Worm (Caenorhabditis elegans) whole organism, young adult: Measurements from ENCODE around the gene E04F6.9.

Source experiments
- bed-1 ChIP-seq: fragments of 200-800 bp; sonication (Bioruptor generic); IDR thresholded peaks from 2 replicates; pipeline ENCODE4 v1.3.6; 2022; ENCODE audit warnings: missing genetic modification reagents, missing genetic modification characterization, missing compliant biosample characterization
- ceh-40 ChIP-seq: fragments of 200-800 bp; sonication (Bioruptor generic); IDR thresholded peaks from 2 replicates; pipeline ENCODE4 v1.3.6; 2022; ENCODE audit warnings: missing genetic modification characterization, missing compliant biosample characterization
- ekl-4 ChIP-seq: fragments of 200-800 bp; sonication (Bioruptor generic); IDR thresholded peaks from 2 replicates; pipeline ENCODE4 v1.3.6; 2022; ENCODE audit warnings: missing genetic modification reagents, missing genetic modification characterization, missing compliant biosample characterization
- nhr-27 ChIP-seq: fragments of 200-800 bp; sonication (Bioruptor generic); optimal IDR thresholded peaks from 2 replicates; lab custom pipeline; 2018; ENCODE audit warnings: mild to moderate bottlenecking, missing genetic modification characterization, moderate library complexity, missing compliant biosample characterization
- unc-62 ChIP-seq: fragments of 150-350 bp; optimal IDR thresholded peaks from 2 replicates; lab custom pipeline; 2014; ENCODE audit warnings: missing biosample characterization, missing genetic modification reagents, missing genetic modification characterization

- TF ChIP-seq bed-1, result no peak
- no peak for TF ChIP-seq unc-62
- TF ChIP-seq ekl-4 (GFP tag; lab: Robert Waterston, UW), result no peak
- TF ChIP-seq ceh-40 (GFP tag; lab: Robert Waterston, UW), result no peak
- no peak for TF ChIP-seq nhr-27 (tag; lab: Kevin White, UChicago)
These were observed 1.8 kb downstream of the E04F6.9 start, which contains the start of gene E04F6.15 for ce11 chrII:7210187-7210586.
